Worm (Caenorhabditis elegans): ENCODE measurements around the gene irg-2.

The irg-2 gene

DNA sequence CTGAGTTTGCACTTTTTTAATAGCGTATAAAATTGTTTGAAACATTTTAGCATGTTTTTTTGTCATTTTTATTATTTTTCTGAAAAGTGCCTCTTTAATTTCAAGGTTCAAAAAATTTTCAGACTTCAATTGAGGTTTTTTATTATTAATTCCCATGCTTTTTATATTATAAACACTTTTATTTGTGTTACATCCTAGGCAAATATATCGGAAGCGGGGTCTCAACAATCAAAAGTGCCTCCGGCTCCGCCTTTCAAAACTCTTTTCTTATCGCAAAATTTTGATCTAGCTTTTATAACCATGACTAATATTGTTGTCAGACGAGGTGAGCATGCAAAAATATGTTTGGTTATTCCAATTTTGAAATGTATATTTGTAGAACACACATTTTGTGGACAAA is 31.5 kb downstream of the irg-2 start, which contains the start of gene otpl-2:
otpl-2 (plus strand) TSS at position 301 of the 400 bp plus-strand sequence.
- TF ChIP-seq mab-5 (tag; optimal IDR thresholded peaks at IDR 0.05) (no peak), bed-3 (GFP tag; optimal IDR thresholded peaks at IDR 0.05) (no peak), lin-32 (GFP tag; optimal IDR thresholded peaks at IDR 0.05) (no peak), mls-2 (tag; optimal IDR thresholded peaks at IDR 0.05) (no peak), elt-3 (tag; optimal IDR thresholded peaks at IDR 0.05) (no peak), nhr-28 (tag; optimal IDR thresholded peaks at IDR 0.05) (no peak), zip-8 (tag; optimal IDR thresholded peaks at IDR 0.05) (no peak), unc-62 (GFP tag; optimal IDR thresholded peaks at IDR 0.05) (no peak)

- TF ChIP-seq unc-39 (tag; optimal IDR thresholded peaks at IDR 0.05) (no peak), unc-62 (GFP tag; optimal IDR thresholded peaks at IDR 0.05) (no peak), lin-13 (tag; optimal IDR thresholded peaks at IDR 0.05) (no peak), ceh-39 (tag; optimal IDR thresholded peaks at IDR 0.05) (no peak)
Observed at ce11 chrV:4080546-4080945, 38.6 kb downstream of the irg-2 start.

ce11 chrV:4081283-4081682 is 39.3 kb downstream of the irg-2 start, which contains the start of gene srh-211:
srh-211 (minus strand) TSS chrV:4081383.
- TF ChIP-seq drap-1 (GFP tag; optimal IDR thresholded peaks at IDR 0.05): no peak
- TF ChIP-seq hlh-1 (tag; optimal IDR thresholded peaks at IDR 0.05): no peak
- TF ChIP-seq elt-1 (tag; optimal IDR thresholded peaks at IDR 0.05; ENCODE audit: borderline replicate concordance, insufficient read depth): no peak
- TF ChIP-seq ceh-83 (GFP tag; optimal IDR thresholded peaks at IDR 0.05): no peak
- TF ChIP-seq ztf-11 (tag; optimal IDR thresholded peaks at IDR 0.05): no peak
- TF ChIP-seq zip-8 (tag; optimal IDR thresholded peaks at IDR 0.05): no peak
- no peak for TF ChIP-seq lsy-2 (tag; optimal IDR thresholded peaks at IDR 0.05)
- no peak for TF ChIP-seq ham-2 (GFP tag; optimal IDR thresholded peaks at IDR 0.05)
- TF ChIP-seq unc-62 (GFP tag; optimal IDR thresholded peaks at IDR 0.05): no peak
- TF ChIP-seq elt-3 (tag; optimal IDR thresholded peaks at IDR 0.05): no peak
- TF ChIP-seq blmp-1 (tag; optimal IDR thresholded peaks at IDR 0.05): no peak
- no peak for TF ChIP-seq snpc-4 (tag; optimal IDR thresholded peaks at IDR 0.05)
- TF ChIP-seq M03D4.4 (tag; optimal IDR thresholded peaks at IDR 0.05): no peak
- no peak for TF ChIP-seq sem-2 (GFP tag; optimal IDR thresholded peaks at IDR 0.05)
- TF ChIP-seq lin-32 (GFP tag; optimal IDR thresholded peaks at IDR 0.05): no peak
- TF ChIP-seq ceh-39 (tag; optimal IDR thresholded peaks at IDR 0.05): no peak

DNA sequence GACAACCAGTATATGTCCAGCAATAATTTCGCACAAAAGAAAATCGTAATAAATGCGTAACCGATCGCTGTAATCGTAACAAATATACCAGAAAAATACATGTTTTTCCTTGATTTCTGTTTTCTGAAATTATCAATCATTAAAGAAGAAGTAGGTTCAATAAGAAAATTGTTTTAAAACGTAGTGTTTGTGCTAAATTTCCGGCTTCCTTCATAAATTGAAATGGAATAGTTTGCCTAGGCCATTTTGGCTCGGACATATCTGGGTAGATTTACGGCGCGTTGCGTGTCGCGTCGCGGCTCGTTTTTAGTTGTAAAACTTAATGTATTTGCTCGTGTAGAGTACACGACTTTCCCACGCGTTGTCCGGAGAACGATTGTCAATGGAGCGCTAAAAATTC is 41.0 kb downstream of the irg-2 start, which contains the start of gene F38H12.5:
F38H12.5 (minus strand) TSS at position 101 of the 400 bp plus-strand sequence.
- TF ChIP-seq blmp-1 (tag; optimal IDR thresholded peaks at IDR 0.05) (no peak), sem-2 (GFP tag; optimal IDR thresholded peaks at IDR 0.05) (no peak), cnd-1 (tag; optimal IDR thresholded peaks at IDR 0.05) (no peak), snpc-4 (tag; optimal IDR thresholded peaks at IDR 0.05) (no peak), drap-1 (GFP tag; optimal IDR thresholded peaks at IDR 0.05) (no peak), nhr-76 (tag; optimal IDR thresholded peaks at IDR 0.05) (no peak), ceh-43 (GFP tag; optimal IDR thresholded peaks at IDR 0.05) (no peak), pha-4 (tag; optimal IDR thresholded peaks at IDR 0.05) (no peak), elt-3 (tag; optimal IDR thresholded peaks at IDR 0.05) (no peak), ztf-11 (tag; optimal IDR thresholded peaks at IDR 0.05) (no peak), M03D4.4 (tag; optimal IDR thresholded peaks at IDR 0.05) (no peak), mls-2 (tag; optimal IDR thresholded peaks at IDR 0.05) (no peak), flh-1 (GFP tag; optimal IDR thresholded peaks at IDR 0.05) (no peak), unc-120 (tag; optimal IDR thresholded peaks at IDR 0.05; ENCODE audit: poor library complexity, severe bottlenecking) (no peak), elt-1 (tag; optimal IDR thresholded peaks at IDR 0.05; ENCODE audit: borderline replicate concordance, insufficient read depth) (no peak), ham-2 (GFP tag; optimal IDR thresholded peaks at IDR 0.05) (no peak)
